Worm (Caenorhabditis elegans) whole organism, early embryonic: ENCODE measurements around the gene str-52.

ENCODE experiments used
- ceh-13 ChIP-seq: fragments of 200-800 bp; sonication (Bioruptor generic); optimal IDR thresholded peaks from 2 replicates; lab custom pipeline; 2018; ENCODE audit warnings: mild to moderate bottlenecking, missing genetic modification characterization, missing compliant biosample characterization
- ceh-36 ChIP-seq: sonication (generic microtip); optimal IDR thresholded peaks from 2 replicates; lab custom pipeline; 2016; ENCODE audit warnings: missing genetic modification characterization, inconsistent platforms, missing compliant biosample characterization
- ets-7 ChIP-seq: sonication (generic microtip); optimal IDR thresholded peaks from 2 replicates; lab custom pipeline; 2016; ENCODE audit warnings: missing genotype, missing genetic modification characterization, missing compliant biosample characterization
- flt-1 ChIP-seq: fragments of 200-800 bp; sonication (Bioruptor generic); IDR thresholded peaks from 2 replicates; pipeline ENCODE4 v1.3.6; 2022; ENCODE audit warnings: missing genetic modification characterization, missing compliant biosample characterization
- hmg-4 ChIP-seq: fragments of 200-800 bp; sonication (Bioruptor generic); optimal IDR thresholded peaks from 2 replicates; lab custom pipeline; 2018; ENCODE audit warnings: mild to moderate bottlenecking, missing genetic modification characterization, missing compliant biosample characterization
- tbx-37 ChIP-seq: fragments of 200-800 bp; sonication (Bioruptor generic); conservative IDR thresholded peaks from 2 replicates; pipeline ENCODE4 v1.3.6; 2022; ENCODE audit warnings: missing genetic modification reagents, missing genetic modification characterization, missing compliant biosample characterization
- tra-4 ChIP-seq: sonication (generic microtip); optimal IDR thresholded peaks from 2 replicates; lab custom pipeline; 2017; ENCODE audit warnings: missing genetic modification characterization, missing compliant biosample characterization

- TF ChIP-seq tbx-37 (GFP tag; lab: Robert Waterston, UW), result no peak
- TF ChIP-seq tra-4 (tag; lab: Kevin White, UChicago), result no peak
- TF ChIP-seq ceh-13 (GFP tag; lab: Kevin White, UChicago), result no peak
- no peak for TF ChIP-seq ets-7 (tag; lab: Kevin White, UChicago)
- TF ChIP-seq ceh-36 (tag; lab: Kevin White, UChicago), result no peak
- no peak for TF ChIP-seq hmg-4 (GFP tag; lab: Kevin White, UChicago)
- no peak for TF ChIP-seq flt-1 (GFP tag; lab: Robert Waterston, UW)
These were observed 40.0 kb downstream of the str-52 start, which contains the start of gene F22F7.4 for ce11 chrV:2105976-2106375.
